Worm (Caenorhabditis elegans) whole organism, L4 larva: ENCODE data around the gene C54D10.4.

ENCODE experiments used
- hmg-1.1 ChIP-seq: fragments of 200-800 bp; sonication (Bioruptor generic); IDR thresholded peaks from 2 replicates; pipeline ENCODE4 v1.3.6; 2022; ENCODE audit warnings: missing genetic modification reagents, missing genetic modification characterization, missing compliant biosample characterization
- jun-1 ChIP-seq: fragments of 150-350 bp; optimal IDR thresholded peaks from 2 replicates; lab custom pipeline; 2014; ENCODE audit warnings: missing biosample characterization, missing genetic modification reagents, missing genetic modification characterization
- nhr-11 ChIP-seq: fragments of 150-350 bp; optimal IDR thresholded peaks from 2 replicates; lab custom pipeline; 2014; ENCODE audit warnings: missing biosample characterization, missing genetic modification characterization
- nhr-76 ChIP-seq: fragments of 150-350 bp; optimal IDR thresholded peaks from 2 replicates; lab custom pipeline; 2014; ENCODE audit warnings: missing biosample characterization, missing genetic modification characterization
- nhr-77 ChIP-seq: fragments of 150-350 bp; optimal IDR thresholded peaks from 2 replicates; lab custom pipeline; 2014; ENCODE audit warnings: missing biosample characterization, missing genetic modification characterization

- TF ChIP-seq jun-1 (tag; lab: Kevin White, UChicago) (no peak), hmg-1.1 (no peak), nhr-76 (tag; lab: Kevin White, UChicago) (no peak), nhr-77 (tag; lab: Kevin White, UChicago) (no peak), nhr-11 (no peak)
Measured at ce11 chrV:12455695-12456094, 35.0 kb upstream of the C54D10.4 start.
